4 worm cellular contexts compared by ENCODE assay signal in genomic region chrX:2152062-2152461, ce11.
TF ChIP-seq lines count a peak whose summit lies in the region.

No protein-coding gene starts in this region.

TF ChIP-seq in whole organism, L1 larva, 84 proteins besides CTCF, POLR2A, EP300 and RAD21:
- TF ChIP-seq elt-2 (tag; optimal IDR thresholded peaks at IDR 0.05; lab: Kevin White, UChicago) (no peak), fkh-8 (tag; optimal IDR thresholded peaks at IDR 0.05; lab: Kevin White, UChicago) (no peak), grh-1 (GFP tag; IDR thresholded peaks at IDR 0.05; lab: Robert Waterston, UW) (no peak), nhr-12 (tag; optimal IDR thresholded peaks at IDR 0.05; lab: Kevin White, UChicago) (no peak), ztf-11 (tag; optimal IDR thresholded peaks at IDR 0.05; lab: Kevin White, UChicago) (no peak), efl-3 (GFP tag; optimal IDR thresholded peaks at IDR 0.05; lab: Kevin White, UChicago) (no peak), ama-1 (optimal IDR thresholded peaks at IDR 0.05; lab: Kevin White, UChicago) (no peak), blmp-1 (tag; optimal IDR thresholded peaks at IDR 0.05; lab: Kevin White, UChicago) (peak; percentile 87), elt-3 (tag; optimal IDR thresholded peaks at IDR 0.05; lab: Kevin White, UChicago) (peak in 1 of 6 experiments; percentile 32), nhr-85 (tag; lab: Kevin White, UChicago) (peak; percentile 71)

TF ChIP-seq in whole organism, L2 larva, 48 proteins besides CTCF, POLR2A, EP300 and RAD21:
- TF ChIP-seq nhr-25 (tag; optimal IDR thresholded peaks at IDR 0.05; lab: Kevin White, UChicago) (peak; percentile 6), ceh-82 (tag; optimal IDR thresholded peaks at IDR 0.05; lab: Kevin White, UChicago) (no peak)

TF ChIP-seq in whole organism, L4 larva, 104 proteins besides CTCF, POLR2A, EP300 and RAD21:
- TF ChIP-seq hlh-30 (tag; optimal IDR thresholded peaks at IDR 0.05; lab: Kevin White, UChicago; ENCODE audit: insufficient read depth), result peak; percentile 23
- no peak for TF ChIP-seq snpc-4 (tag; optimal IDR thresholded peaks at IDR 0.05; lab: Kevin White, UChicago)

TF ChIP-seq in whole organism, mixed stage, embryonic, 35 proteins besides CTCF, POLR2A, EP300 and RAD21:
- peak; percentile 47 for TF ChIP-seq ham-2 (GFP tag; optimal IDR thresholded peaks at IDR 0.05; lab: Kevin White, UChicago)
- no peak for TF ChIP-seq bed-3 (GFP tag; optimal IDR thresholded peaks at IDR 0.05; lab: Kevin White, UChicago)
- TF ChIP-seq elt-1 (tag; optimal IDR thresholded peaks at IDR 0.05; lab: Kevin White, UChicago; ENCODE audit: borderline replicate concordance, insufficient read depth), result peak; percentile 85
